Worm (Caenorhabditis elegans): ENCODE measurements around the gene glb-9.
A peak's percentile ranks its signal among the peaks of the same experiment; 100 is the strongest.

DNA sequence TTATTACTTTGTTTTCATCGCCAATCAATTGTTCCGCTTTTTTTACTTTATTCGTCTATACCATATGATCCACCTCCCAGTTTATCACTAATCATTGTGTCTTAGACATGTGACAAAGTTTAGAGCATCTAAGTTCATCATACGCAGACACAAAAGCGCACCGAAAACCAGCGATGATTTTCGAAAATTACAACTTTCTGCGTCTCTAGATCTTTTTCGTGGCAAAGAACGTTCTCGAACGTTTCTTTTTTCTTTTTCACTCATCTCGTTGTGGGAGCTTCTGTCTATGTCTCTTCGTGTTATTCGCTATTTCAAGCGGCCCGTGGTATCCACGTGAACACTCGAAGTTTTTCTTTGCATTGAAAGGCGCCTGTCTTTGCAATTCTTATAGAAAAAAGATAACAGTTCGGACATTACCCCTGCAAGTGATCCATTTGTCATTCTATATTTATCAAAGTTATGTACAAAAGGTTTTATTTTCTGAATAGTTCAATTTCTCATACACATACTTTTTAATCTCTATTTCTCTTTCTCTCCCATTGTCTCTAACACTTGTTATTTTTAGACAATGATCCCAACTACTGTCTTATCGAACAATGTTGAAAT is 10.1 kb upstream of the glb-9 start, which contains the start of gene ZK1290.5:
- peak; percentile 88 for TF ChIP-seq W03F9.2 (tag; optimal IDR thresholded peaks at IDR 0.05)
- TF ChIP-seq him-1 (tag; optimal IDR thresholded peaks at IDR 0.05), result no peak
- TF ChIP-seq dao-5 (tag; optimal IDR thresholded peaks at IDR 0.05), result no peak

Data from whole organism, L4/young adult.